Fruit fly (Drosophila melanogaster) whole organism, embryonic: Measurements from ENCODE around the gene CG31805.

Experiments
- CG1792 ChIP-seq: fragments of 200-800 bp; sonication (Bioruptor generic); optimal IDR thresholded peaks from 2 replicates; lab custom pipeline; 2016; ENCODE audit warnings: missing biosample characterization, missing genetic modification characterization
- CG3281 ChIP-seq: fragments of 200-800 bp; sonication (Bioruptor generic); optimal IDR thresholded peaks from 3 replicates; lab custom pipeline; 2017; ENCODE audit warnings: missing biosample characterization, mild to moderate bottlenecking, missing genetic modification characterization
- CG9437 ChIP-seq: fragments of 200-800 bp; sonication (Bioruptor generic); optimal IDR thresholded peaks from 2 replicates; lab custom pipeline; 2018; ENCODE audit warnings: missing biosample characterization, mild to moderate bottlenecking, missing genetic modification characterization
- ftz-f1 ChIP-seq: fragments of 200-800 bp; sonication (Bioruptor generic); optimal IDR thresholded peaks from 2 replicates; lab custom pipeline; 2016; ENCODE audit warnings: missing biosample characterization, missing genetic modification characterization
- psq ChIP-seq: fragments of 200-800 bp; sonication (Bioruptor generic); optimal IDR thresholded peaks from 2 replicates; lab custom pipeline; 2017; ENCODE audit warnings: missing biosample characterization, missing genetic modification characterization

DNA sequence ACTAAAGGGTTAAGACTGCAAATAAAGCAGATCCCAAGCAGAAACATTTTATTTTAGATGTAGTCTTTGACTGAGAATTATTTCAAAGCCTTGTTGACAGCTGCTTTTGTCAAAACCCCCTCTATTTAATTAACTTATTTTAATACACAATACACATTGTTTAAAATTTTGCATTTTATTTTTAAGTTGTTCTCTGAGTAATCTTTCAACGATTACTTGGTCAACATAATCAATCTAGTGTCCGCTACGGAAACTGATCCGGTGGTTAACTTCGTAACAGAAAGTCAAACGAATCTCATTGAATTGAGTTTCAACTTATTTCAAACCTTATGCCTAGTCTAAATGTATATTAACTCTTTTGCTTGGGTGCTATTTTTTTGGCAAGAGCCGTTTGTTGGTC, at the start of gene CG31805:
- TF ChIP-seq CG3281 (no peak), CG1792 (GFP tag; lab: Kevin White, UChicago) (no peak), psq (GFP tag; lab: Kevin White, UChicago) (no peak), CG9437 (GFP tag; lab: Kevin White, UChicago) (no peak), ftz-f1 (no peak)
